Fruit fly (Drosophila melanogaster): Measurements from ENCODE around the gene alpha-Est4.

Gene alpha-Est4

dm6 chr3R:7524160-7524559 lies 14.3 kb downstream of the alpha-Est4 start (continued):
- TF ChIP-seq scrt (GFP tag; optimal IDR thresholded peaks at IDR 0.05) (peak; percentile 8), CG6791 (GFP tag; IDR thresholded peaks at IDR 0.05; ENCODE audit: partially characterized antibody) (no peak), CG10209 (GFP tag; optimal IDR thresholded peaks at IDR 0.05) (no peak), lola (GFP tag; optimal IDR thresholded peaks at IDR 0.05) (no peak), Sin3A (optimal IDR thresholded peaks at IDR 0.05) (no peak), unpg (GFP tag; optimal IDR thresholded peaks at IDR 0.05) (peak; percentile 18), mld (GFP tag; IDR thresholded peaks at IDR 0.05; ENCODE audit: partially characterized antibody) (no peak), bowl (GFP tag; IDR thresholded peaks at IDR 0.05) (no peak), pita (GFP tag; optimal IDR thresholded peaks at IDR 0.05) (no peak), CG1602 (GFP tag; optimal IDR thresholded peaks at IDR 0.05) (no peak), dm (GFP tag; optimal IDR thresholded peaks at IDR 0.05) (no peak), cwo (GFP tag; optimal IDR thresholded peaks at IDR 0.05) (peak; percentile 4), CG10959 (GFP tag; IDR thresholded peaks at IDR 0.05) (no peak), CG7987 (GFP tag; optimal IDR thresholded peaks at IDR 0.05) (no peak), jigr1 (GFP tag; IDR thresholded peaks at IDR 0.05) (no peak), CG4360 (GFP tag; IDR thresholded peaks at IDR 0.05) (no peak), salm (tag; optimal IDR thresholded peaks at IDR 0.05) (no peak), CG15269 (tag; optimal IDR thresholded peaks at IDR 0.05) (no peak), fu2 (GFP tag; optimal IDR thresholded peaks at IDR 0.05) (no peak), CG4404 (GFP tag; IDR thresholded peaks at IDR 0.05) (no peak), tup (GFP tag; optimal IDR thresholded peaks at IDR 0.05) (no peak), CG34376 (GFP tag; optimal IDR thresholded peaks at IDR 0.05) (peak; percentile 35), CG12391 (tag; optimal IDR thresholded peaks at IDR 0.05) (no peak), Adf1 (GFP tag; IDR thresholded peaks at IDR 0.05) (no peak), zen (tag; optimal IDR thresholded peaks at IDR 0.05) (no peak), Blimp-1 (GFP tag; optimal IDR thresholded peaks at IDR 0.05) (no peak), rib (GFP tag; IDR thresholded peaks at IDR 0.05) (no peak), run (tag; optimal IDR thresholded peaks at IDR 0.05) (no peak), ci (GFP tag; IDR thresholded peaks at IDR 0.05) (0 out of 3 replicates have a peak, but pooled peaks have one; percentile 39), CG3281 (GFP tag; optimal IDR thresholded peaks at IDR 0.05) (peak; percentile 66), CkIIα-i1 (GFP tag; IDR thresholded peaks at IDR 0.05) (no peak), az2 (GFP tag; optimal IDR thresholded peaks at IDR 0.05) (no peak), Ssrp (tag; optimal IDR thresholded peaks at IDR 0.05) (no peak), CG13296 (GFP tag; optimal IDR thresholded peaks at IDR 0.05) (peak; percentile 48), CG31224 (GFP tag; IDR thresholded peaks at IDR 0.05) (no peak), slou (GFP tag; optimal IDR thresholded peaks at IDR 0.05) (no peak), CG9932 (GFP tag; IDR thresholded peaks at IDR 0.05) (no peak), tx (GFP tag; optimal IDR thresholded peaks at IDR 0.05) (no peak), bab2 (GFP tag; optimal IDR thresholded peaks at IDR 0.05) (no peak), Myb (GFP tag; optimal IDR thresholded peaks at IDR 0.05) (no peak), CG7928 (GFP tag; optimal IDR thresholded peaks at IDR 0.05) (no peak), Ada2b (GFP tag; IDR thresholded peaks at IDR 0.05) (no peak), Elba2 (GFP tag; optimal IDR thresholded peaks at IDR 0.05) (no peak), pros (GFP tag; optimal IDR thresholded peaks at IDR 0.05) (no peak), hb (GFP tag; IDR thresholded peaks at IDR 0.05; ENCODE audit: partially characterized antibody) (no peak), CG2678 (tag; optimal IDR thresholded peaks at IDR 0.05) (peak; percentile 33), CG8281 (tag; optimal IDR thresholded peaks at IDR 0.05) (no peak), CG9876 (GFP tag; optimal IDR thresholded peaks at IDR 0.05) (no peak), CG6654 (GFP tag; optimal IDR thresholded peaks at IDR 0.05) (no peak), ab (GFP tag; optimal IDR thresholded peaks at IDR 0.05) (no peak), Eip74EF (GFP tag; optimal IDR thresholded peaks at IDR 0.05) (no peak), Rx (GFP tag; IDR thresholded peaks at IDR 0.05) (no peak)

Data from whole organism, embryonic.